Fruit fly (Drosophila melanogaster): ENCODE measurements around the gene SoYb.

SoYb gene

dm6 chr2L:9947265-9947664 is 55.3 kb downstream of the SoYb start, which contains the start of gene CG5853 (continued):
- TF ChIP-seq CG11902 (GFP tag; optimal IDR thresholded peaks at IDR 0.05), result no peak
- TF ChIP-seq vri (GFP tag; optimal IDR thresholded peaks at IDR 0.05), result peak; percentile 96
- TF ChIP-seq esn (GFP tag; optimal IDR thresholded peaks at IDR 0.05), result peak; percentile 5
- peak; percentile 26 for TF ChIP-seq CG7368 (GFP tag; optimal IDR thresholded peaks at IDR 0.05)
- no peak for TF ChIP-seq Hr39 (GFP tag; optimal IDR thresholded peaks at IDR 0.05)
- no peak for TF ChIP-seq Eip93F (GFP tag; optimal IDR thresholded peaks at IDR 0.05)
- TF ChIP-seq ss (GFP tag; optimal IDR thresholded peaks at IDR 0.05), result peak; percentile 55 to 70
- peak; percentile 61 for TF ChIP-seq Sox102F (GFP tag; optimal IDR thresholded peaks at IDR 0.05)
- peak; percentile 34 for TF ChIP-seq achi (GFP tag; optimal IDR thresholded peaks at IDR 0.05)
- peak; percentile 64 for TF ChIP-seq CG1621 (tag; optimal IDR thresholded peaks at IDR 0.05)
- TF ChIP-seq CG10631 (GFP tag; optimal IDR thresholded peaks at IDR 0.05), result no peak
- TF ChIP-seq Smox (GFP tag; optimal IDR thresholded peaks at IDR 0.05), result no peak
- peak; percentile 35 for TF ChIP-seq Met (GFP tag; optimal IDR thresholded peaks at IDR 0.05)
- peak; percentile 50 for TF ChIP-seq net (GFP tag; optimal IDR thresholded peaks at IDR 0.05)
- peak; percentile 18 for TF ChIP-seq fkh (GFP tag; optimal IDR thresholded peaks at IDR 0.05)
- peak; percentile 16 for TF ChIP-seq fd85E (GFP tag; optimal IDR thresholded peaks at IDR 0.05)
- no peak for TF ChIP-seq pdm3 (GFP tag; optimal IDR thresholded peaks at IDR 0.05)
- no peak for TF ChIP-seq Hr38 (GFP tag; optimal IDR thresholded peaks at IDR 0.05)
- peak; percentile 73 for TF ChIP-seq CG6163 (GFP tag; IDR thresholded peaks at IDR 0.05)
- TF ChIP-seq svp (GFP tag), result peak; percentile 89
- no peak for TF ChIP-seq CG6276 (GFP tag; optimal IDR thresholded peaks at IDR 0.05)
- no peak for TF ChIP-seq fd59A (GFP tag; optimal IDR thresholded peaks at IDR 0.05)

Measured in whole organism, prepupa.